Worm (Caenorhabditis elegans): Measurements from ENCODE around the gene lys-7.

DNA sequence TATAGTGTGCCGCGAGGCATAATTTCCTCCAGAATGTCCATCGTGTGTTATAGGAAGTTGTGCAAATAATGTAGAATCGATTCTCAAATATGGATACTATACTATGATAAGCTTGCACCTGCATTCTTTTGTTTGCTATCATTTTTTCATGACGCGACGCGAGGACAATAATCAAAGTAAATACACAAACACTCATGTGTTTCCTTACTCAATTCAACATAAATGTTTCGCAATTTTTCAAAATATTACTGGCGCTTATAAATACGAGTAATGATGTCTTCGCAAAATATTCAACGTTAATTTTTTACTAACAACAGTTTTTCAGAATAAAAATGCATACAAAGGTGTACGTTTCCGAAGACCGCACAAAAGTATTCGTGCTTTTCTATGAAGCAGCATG is 40.9 kb upstream of the lys-7 start, which contains the start of gene irg-1:
- TF ChIP-seq nhr-76 (tag; optimal IDR thresholded peaks at IDR 0.05) (no peak), elt-3 (tag; optimal IDR thresholded peaks at IDR 0.05) (no peak), ztf-11 (tag; optimal IDR thresholded peaks at IDR 0.05) (no peak)
